Fruit fly (Drosophila melanogaster) whole organism, embryonic: ENCODE measurements around the gene CG14883.

Experiments used
- Aef1 ChIP-seq: fragments of 200-800 bp; sonication (Bioruptor generic); IDR thresholded peaks from 3 replicates; pipeline ENCODE4 v1.3.6; 2022; ENCODE audit warnings: missing biosample characterization, missing genetic modification characterization
- Awh ChIP-seq: fragments of 200-800 bp; sonication (Bioruptor generic); IDR thresholded peaks from 2 replicates; pipeline ENCODE4, ENCODE4 v1.3.6; 2022; ENCODE audit warnings: missing biosample characterization, missing genetic modification characterization
- B-H1 ChIP-seq: fragments of 200-800 bp; sonication (Bioruptor generic); IDR thresholded peaks from 3 replicates; pipeline ENCODE4 v1.3.6; 2022; ENCODE audit warnings: missing biosample characterization, missing genetic modification characterization
- CG1024 ChIP-seq: fragments of 200-800 bp; sonication (Bioruptor generic); IDR thresholded peaks from 2 replicates; pipeline ENCODE4 v1.3.6; 2022; ENCODE audit warnings: missing biosample characterization, missing genetic modification characterization
- CG10654 ChIP-seq: fragments of 200-800 bp; sonication (Bioruptor generic); optimal IDR thresholded peaks from 2 replicates; lab custom pipeline; 2016; ENCODE audit warnings: missing biosample characterization, missing genetic modification characterization
- CG12236 ChIP-seq: fragments of 200-800 bp; sonication (Bioruptor generic); optimal IDR thresholded peaks from 2 replicates; lab custom pipeline; 2016; ENCODE audit warnings: missing biosample characterization, missing genetic modification characterization
- CG12744 ChIP-seq: fragments of 200-800 bp; sonication (Bioruptor generic); optimal IDR thresholded peaks from 2 replicates; lab custom pipeline; 2016; ENCODE audit warnings: missing biosample characterization, missing genetic modification characterization
- CG13287 ChIP-seq: fragments of 200-800 bp; sonication (Bioruptor generic); IDR thresholded peaks from 2 replicates; pipeline ENCODE4 v1.3.6; 2022; ENCODE audit warnings: missing biosample characterization, missing genetic modification characterization; ENCODE audit not compliant: partially characterized antibody
- CG13296 ChIP-seq: fragments of 200-800 bp; sonication (Bioruptor generic); optimal IDR thresholded peaks from 3 replicates; lab custom pipeline; 2018; ENCODE audit warnings: missing biosample characterization, mild to moderate bottlenecking, missing genetic modification characterization
- CG14710 ChIP-seq: fragments of 200-800 bp; sonication (Bioruptor generic); optimal IDR thresholded peaks from 3 replicates; lab custom pipeline; 2019; ENCODE audit warnings: missing biosample characterization, mild to moderate bottlenecking, missing genetic modification characterization, moderate library complexity
- CG1529 ChIP-seq: fragments of 200-800 bp; sonication (Bioruptor generic); optimal IDR thresholded peaks from 3 replicates; lab custom pipeline; 2018; ENCODE audit warnings: missing biosample characterization, missing genetic modification characterization
- CG16813 ChIP-seq: fragments of 200-800 bp; sonication (Bioruptor generic); IDR thresholded peaks from 3 replicates; pipeline ENCODE4 v1.3.6; 2022; ENCODE audit warnings: missing biosample characterization, missing genetic modification characterization; ENCODE audit not compliant: partially characterized antibody
- CG16863 ChIP-seq: fragments of 200-800 bp; sonication (Bioruptor generic); optimal IDR thresholded peaks from 3 replicates; lab custom pipeline; 2016; ENCODE audit warnings: missing biosample characterization, missing genetic modification characterization
- CG17802 ChIP-seq: fragments of 200-800 bp; sonication (Bioruptor generic); optimal IDR thresholded peaks from 2 replicates; lab custom pipeline; 2018; ENCODE audit warnings: missing biosample characterization, mild to moderate bottlenecking, missing genetic modification characterization, moderate library complexity
- CG18619 ChIP-seq: fragments of 200-800 bp; sonication (Bioruptor generic); optimal IDR thresholded peaks from 3 replicates; lab custom pipeline; 2017; ENCODE audit warnings: missing biosample characterization, mild to moderate bottlenecking, missing genetic modification characterization
- CG2120 ChIP-seq: fragments of 200-800 bp; sonication (Bioruptor generic); optimal IDR thresholded peaks from 3 replicates; lab custom pipeline; 2016; ENCODE audit warnings: missing biosample characterization, missing genetic modification characterization
- CG2712 ChIP-seq: fragments of 200-800 bp; optimal IDR thresholded peaks from 3 replicates; lab custom pipeline; 2019; ENCODE audit warnings: missing biosample characterization, mild to moderate bottlenecking, missing genetic modification characterization, moderate library complexity
- CG42726 ChIP-seq: fragments of 200-800 bp; sonication (Bioruptor generic); IDR thresholded peaks from 2 replicates; pipeline ENCODE4 v1.3.6; 2022; ENCODE audit warnings: missing biosample characterization, missing genetic modification characterization; ENCODE audit not compliant: partially characterized antibody
- CG4282 ChIP-seq: fragments of 200-800 bp; sonication (Bioruptor generic); optimal IDR thresholded peaks from 2 replicates; lab custom pipeline; 2016; ENCODE audit warnings: missing biosample characterization, missing genetic modification characterization
- CG6689 ChIP-seq: fragments of 200-800 bp; sonication (Bioruptor generic); IDR thresholded peaks from 2 replicates; pipeline ENCODE4 v1.3.6; 2022; ENCODE audit warnings: missing biosample characterization, missing genetic modification characterization
- CG7839 ChIP-seq: fragments of 200-800 bp; sonication (Bioruptor generic); optimal IDR thresholded peaks from 3 replicates; lab custom pipeline; 2018; ENCODE audit warnings: missing biosample characterization, mild to moderate bottlenecking, missing genetic modification characterization, moderate library complexity
- CoRest ChIP-seq: fragments of 200-800 bp; sonication (Bioruptor generic); optimal IDR thresholded peaks from 3 replicates; lab custom pipeline; 2018; ENCODE audit warnings: missing biosample characterization, mild to moderate bottlenecking, missing genetic modification characterization, moderate library complexity
- Deaf1 ChIP-seq: fragments of 200-800 bp; optimal IDR thresholded peaks from 3 replicates; lab custom pipeline; 2019; ENCODE audit warnings: missing biosample characterization, mild to moderate bottlenecking, missing genetic modification characterization, moderate library complexity
- Dp ChIP-seq: fragments of 200-800 bp; sonication (Bioruptor generic); optimal IDR thresholded peaks from 2 replicates; lab custom pipeline; 2018; ENCODE audit warnings: missing biosample characterization, mild to moderate bottlenecking, missing genetic modification characterization, moderate library complexity
- Eip74EF ChIP-seq, 2 experiments: fragments of 200-800 bp in 1 of 2; fragments of >200 bp in 1 of 2; sonication (Bioruptor generic) in 1 of 2; optimal IDR thresholded peaks; 2 replicates each; lab custom pipeline; 2017 to 2019; ENCODE audit warnings: missing biosample characterization in 2 of 2, missing genetic modification characterization in 2 of 2, mild to moderate bottlenecking in 1 of 2, moderate library complexity in 1 of 2
- Ets97D ChIP-seq: fragments of 200-800 bp; sonication (Bioruptor generic); optimal IDR thresholded peaks from 3 replicates; lab custom pipeline; 2016; ENCODE audit warnings: missing biosample characterization, missing genetic modification characterization
- Gug ChIP-seq: fragments of 200-800 bp; sonication (Bioruptor generic); IDR thresholded peaks from 4 replicates; pipeline ENCODE4 v1.3.6; 2022; ENCODE audit warnings: missing biosample characterization, missing genetic modification characterization
- HmgZ ChIP-seq: fragments of 200-800 bp; sonication (Bioruptor generic); optimal IDR thresholded peaks from 2 replicates; lab custom pipeline; 2018; ENCODE audit warnings: missing biosample characterization, mild to moderate bottlenecking, missing genetic modification characterization
- Hsf ChIP-seq: fragments of 200-800 bp; sonication (Bioruptor generic); optimal IDR thresholded peaks from 3 replicates; lab custom pipeline; 2016; ENCODE audit warnings: missing biosample characterization, missing genetic modification characterization
- Med ChIP-seq: fragments of 200-800 bp; sonication (Bioruptor generic); peaks from one replicate; lab custom pipeline; 2016; ENCODE audit warnings: missing biosample characterization, missing genetic modification characterization, mild to moderate bottlenecking, inconsistent platforms, moderate library complexity
- Mrtf ChIP-seq: fragments of 200-800 bp; sonication (Bioruptor generic); IDR thresholded peaks from 3 replicates; pipeline ENCODE4 v1.3.6; 2022; ENCODE audit warnings: missing biosample characterization, missing genetic modification characterization
- Myb ChIP-seq: fragments of 200-800 bp; sonication (Bioruptor generic); optimal IDR thresholded peaks from 2 replicates; lab custom pipeline; 2016; ENCODE audit warnings: missing biosample characterization, missing genetic modification characterization
- Rfx ChIP-seq: fragments of 200-800 bp; sonication (Bioruptor generic); IDR thresholded peaks from 2 replicates; pipeline ENCODE4 v1.3.6; 2022; ENCODE audit warnings: missing biosample characterization, missing genetic modification characterization
- Stat92E ChIP-seq, 3 experiments: fragments of >200 bp in 2 of 3; fragments of 200-800 bp in 1 of 3; sonication (Bioruptor generic) in 1 of 3; optimal IDR thresholded peaks; 2 replicates each; lab custom pipeline; 2017 to 2019; ENCODE audit warnings: missing biosample characterization in 3 of 3, missing genetic modification characterization in 3 of 3, mild to moderate bottlenecking in 1 of 3, moderate library complexity in 1 of 3
- Usf ChIP-seq: fragments of 200-800 bp; sonication (Bioruptor generic); optimal IDR thresholded peaks from 2 replicates; lab custom pipeline; 2017; ENCODE audit warnings: missing genotype, missing biosample characterization, missing genetic modification characterization
- al ChIP-seq: fragments of 200-800 bp; sonication (Bioruptor generic); IDR thresholded peaks from 2 replicates; pipeline ENCODE4 v1.3.6; 2022; ENCODE audit warnings: missing biosample characterization, missing genetic modification characterization
- amos ChIP-seq: fragments of 200-800 bp; sonication (Bioruptor generic); IDR thresholded peaks from 2 replicates; pipeline ENCODE4 v1.3.6; 2022; ENCODE audit warnings: missing biosample characterization, missing genetic modification characterization; ENCODE audit not compliant: partially characterized antibody
- bcd ChIP-seq: fragments of 200-800 bp; sonication (Bioruptor generic); optimal IDR thresholded peaks from 2 replicates; lab custom pipeline; 2017; ENCODE audit warnings: missing biosample characterization, mild to moderate bottlenecking, missing genetic modification characterization
- dati ChIP-seq: fragments of 200-800 bp; sonication (Bioruptor generic); IDR thresholded peaks from 2 replicates; pipeline ENCODE4 v1.3.6; 2022; ENCODE audit warnings: missing biosample characterization, missing genetic modification characterization
- dmrt11E ChIP-seq: fragments of 200-800 bp; sonication (Bioruptor generic); optimal IDR thresholded peaks from 3 replicates; lab custom pipeline; 2018; ENCODE audit warnings: missing biosample characterization, mild to moderate bottlenecking, missing genetic modification characterization, moderate library complexity
- esg ChIP-seq: fragments of 200-800 bp; sonication (Bioruptor generic); conservative IDR thresholded peaks from 2 replicates; pipeline ENCODE4 v1.3.6; 2022; ENCODE audit warnings: missing biosample characterization, missing genetic modification characterization
- exex ChIP-seq: fragments of 200-800 bp; sonication (Bioruptor generic); optimal IDR thresholded peaks from 4 replicates; lab custom pipeline; 2018; ENCODE audit warnings: missing biosample characterization, mild to moderate bottlenecking, missing genetic modification characterization, moderate library complexity
- gro ChIP-seq: fragments of 200-800 bp; sonication (Bioruptor generic); optimal IDR thresholded peaks from 2 replicates; lab custom pipeline; 2016; ENCODE audit warnings: missing biosample characterization, missing genetic modification characterization
- gsb ChIP-seq: fragments of 200-800 bp; sonication (Bioruptor generic); IDR thresholded peaks from 2 replicates; pipeline ENCODE4 v1.3.6; 2022; ENCODE audit warnings: missing biosample characterization, missing genetic modification characterization
- maf-S ChIP-seq: fragments of 200-800 bp; sonication (Bioruptor generic); optimal IDR thresholded peaks from 2 replicates; lab custom pipeline; 2016; ENCODE audit warnings: missing biosample characterization, missing genetic modification characterization
- oc ChIP-seq: fragments of 200-800 bp; sonication (Bioruptor generic); optimal IDR thresholded peaks from 2 replicates; lab custom pipeline; 2018; ENCODE audit warnings: missing biosample characterization, mild to moderate bottlenecking, missing genetic modification characterization, moderate library complexity
- otp ChIP-seq: fragments of 200-800 bp; sonication (Bioruptor generic); IDR thresholded peaks from 3 replicates; pipeline ENCODE4, ENCODE4 v1.3.6; 2022; ENCODE audit warnings: missing biosample characterization, missing genetic modification characterization
- sens ChIP-seq: fragments of 200-800 bp; sonication (Bioruptor generic); peaks from one replicate; lab custom pipeline; 2016; ENCODE audit warnings: missing biosample characterization, missing genetic modification characterization
- shn ChIP-seq: fragments of 200-800 bp; sonication (Bioruptor generic); optimal IDR thresholded peaks from 3 replicates; lab custom pipeline; 2016; ENCODE audit warnings: missing biosample characterization, missing genetic modification characterization
- so ChIP-seq: fragments of 200-800 bp; sonication (Bioruptor generic); IDR thresholded peaks from 3 replicates; pipeline ENCODE4 v1.3.6; 2022; ENCODE audit warnings: missing biosample characterization, missing genetic modification characterization
- vvl ChIP-seq: fragments of 200-800 bp; sonication (Bioruptor generic); IDR thresholded peaks from 2 replicates; pipeline ENCODE4 v1.3.6; 2022; ENCODE audit warnings: missing biosample characterization, missing genetic modification characterization

CG14883 gene

dm6 chr3R:16430381-16430780, 25.5 kb upstream of the CG14883 start, which contains the start of gene CG31279:
TSS of gene CG31279 (plus strand) at chr3R:16430681.
- TF ChIP-seq CG42726 (GFP tag; lab: Robert Waterston, UW) (no peak), CG13296 (GFP tag; lab: Kevin White, UChicago) (no peak), HmgZ (tag; lab: Kevin White, UChicago) (no peak), CoRest (tag; lab: Kevin White, UChicago) (no peak), B-H1 (GFP tag; lab: Robert Waterston, UW) (no peak), CG2712 (tag; lab: Kevin White, UChicago) (no peak), CG10654 (no peak), Dp (GFP tag; lab: Kevin White, UChicago) (no peak), CG1529 (GFP tag; lab: Kevin White, UChicago) (no peak), CG4282 (no peak), CG16813 (GFP tag; lab: Robert Waterston, UW) (no peak), oc (tag; lab: Kevin White, UChicago) (no peak), al (no peak), gsb (no peak), dati (GFP tag; lab: Robert Waterston, UW) (no peak), Deaf1 (tag; lab: Kevin White, UChicago) (no peak), Awh (no peak), CG16863 (GFP tag; lab: Kevin White, UChicago) (no peak)

- TF ChIP-seq otp: 0 out of 3 replicates have a peak, but pooled peaks have one; percentile 28
- peak; percentile 80 for TF ChIP-seq Rfx
- peak; percentile 76 for TF ChIP-seq vvl (GFP tag; lab: Robert Waterston, UW)
- TF ChIP-seq Aef1 (GFP tag; lab: Robert Waterston, UW): peak; percentile 24; the same call in 1 of the 3 replicates
- peak; percentile 74 for TF ChIP-seq amos
- TF ChIP-seq CG7839 (tag; lab: Kevin White, UChicago): peak; percentile 44
- TF ChIP-seq Stat92E (GFP tag; optimal IDR thresholded peaks at IDR 0.05; lab: Kevin White, UChicago): peak in 1 of 3 experiments; percentile 89
- peak; percentile 11 for TF ChIP-seq dmrt11E (tag; lab: Kevin White, UChicago)
- TF ChIP-seq gro (GFP tag; lab: Kevin White, UChicago): peak; percentile 71
- TF ChIP-seq Med (GFP tag; lab: Kevin White, UChicago): peak; percentile 95
- TF ChIP-seq esg: no peak
- peak; percentile 4 for TF ChIP-seq shn (GFP tag; lab: Kevin White, UChicago)
- peak; percentile 49 for TF ChIP-seq Myb (GFP tag; lab: Kevin White, UChicago)
- peak; percentile 7 for TF ChIP-seq Hsf (GFP tag; lab: Kevin White, UChicago)
- peak; percentile 1 for TF ChIP-seq CG17802 (tag; lab: Kevin White, UChicago)
- TF ChIP-seq CG18619 (GFP tag; lab: Kevin White, UChicago): peak; percentile 17
- TF ChIP-seq bcd (GFP tag; lab: Kevin White, UChicago): peak; percentile 2
- peak; percentile 45 for TF ChIP-seq sens
- peak; percentile 20 for TF ChIP-seq CG2120 (GFP tag; lab: Kevin White, UChicago)
- peak; percentile 1 for TF ChIP-seq CG12236 (GFP tag; lab: Kevin White, UChicago)
- TF ChIP-seq Eip74EF (GFP tag; optimal IDR thresholded peaks at IDR 0.05; lab: Kevin White, UChicago): peak in 1 of 2 experiments; percentile 95
- no peak for TF ChIP-seq so
- peak; percentile 46 for TF ChIP-seq CG12744
- TF ChIP-seq Mrtf (GFP tag; lab: Robert Waterston, UW): no peak; the same call in 2 of the 3 replicates
- TF ChIP-seq CG14710 (tag; lab: Kevin White, UChicago): peak; percentile 24
- peak; percentile 65; the same call in 1 of the 2 replicates for TF ChIP-seq CG13287 (GFP tag; lab: Robert Waterston, UW)
- TF ChIP-seq CG6689 (GFP tag; lab: Robert Waterston, UW): 0 out of 2 replicates have a peak, but pooled peaks have one; percentile 14
- TF ChIP-seq Ets97D: peak; percentile 40
- TF ChIP-seq Gug (GFP tag; lab: Robert Waterston, UW): no peak
- TF ChIP-seq exex (tag; lab: Kevin White, UChicago): no peak
- no peak for TF ChIP-seq CG1024
- no peak for TF ChIP-seq Usf (GFP tag; lab: Kevin White, UChicago)
- peak; percentile 44 for TF ChIP-seq maf-S (GFP tag; lab: Kevin White, UChicago)
Observed at dm6 chr3R:16431707-16432106, 24.1 kb upstream of the CG14883 start.
